Worm (Caenorhabditis elegans) whole organism, L2 larva: ENCODE data around the gene C37C3.12.

Source experiments
- egl-27 ChIP-seq: sonication (generic microtip); optimal IDR thresholded peaks from 3 replicates; lab custom pipeline; 2017; ENCODE audit warnings: missing biosample characterization, missing genetic modification reagents, missing genetic modification characterization
- snpc-4 ChIP-seq: fragments of 150-350 bp; optimal IDR thresholded peaks from 2 replicates; lab custom pipeline; 2014; ENCODE audit warnings: missing biosample characterization, missing genetic modification characterization
- unc-55 ChIP-seq: fragments of 150-350 bp; sonication (generic microtip); optimal IDR thresholded peaks from 3 replicates; lab custom pipeline; 2014; ENCODE audit warnings: missing biosample characterization, missing genetic modification reagents, missing genetic modification characterization
- unc-62 ChIP-seq: fragments of 150-350 bp; optimal IDR thresholded peaks from 2 replicates; lab custom pipeline; 2014; ENCODE audit warnings: missing biosample characterization, missing genetic modification reagents, missing genetic modification characterization

ce11 chrV:7826362-7826761, 13.0 kb downstream of the C37C3.12 start:
- no peak for TF ChIP-seq egl-27 (tag; lab: Kevin White, UChicago)
- TF ChIP-seq snpc-4 (tag; lab: Kevin White, UChicago), result no peak
- TF ChIP-seq unc-62 (GFP tag; lab: Kevin White, UChicago), result no peak
- no peak for TF ChIP-seq unc-55 (GFP tag; lab: Kevin White, UChicago)
